Worm (Caenorhabditis elegans): ENCODE measurements around the gene cept-2.

The cept-2 gene

ce11 chrV:14350949-14351348 is 3.4 kb downstream of the cept-2 start (continued):
- TF ChIP-seq grh-1 (GFP tag; IDR thresholded peaks at IDR 0.05) (peak; percentile 56; the same call in 1 of the 2 replicates), fkh-10 (GFP tag; optimal IDR thresholded peaks at IDR 0.05) (peak; percentile 70), fkh-8 (tag; optimal IDR thresholded peaks at IDR 0.05) (peak; percentile 89), swsn-7 (tag; optimal IDR thresholded peaks at IDR 0.05) (peak; percentile 79), nhr-71 (tag; optimal IDR thresholded peaks at IDR 0.05) (peak; percentile 82), nhr-19 (GFP tag; conservative IDR thresholded peaks at IDR 0.05) (peak; percentile 66), irx-1 (tag; optimal IDR thresholded peaks at IDR 0.05) (peak; percentile 35), zag-1 (tag; optimal IDR thresholded peaks at IDR 0.05) (no peak), hpl-2 (GFP tag; optimal IDR thresholded peaks at IDR 0.05) (peak; percentile 38), mab-9 (GFP tag; IDR thresholded peaks at IDR 0.05) (no peak), unc-86 (tag; optimal IDR thresholded peaks at IDR 0.05) (peak; percentile 73), aly-2 (tag; optimal IDR thresholded peaks at IDR 0.05) (no peak), C34B4.2 (tag; optimal IDR thresholded peaks at IDR 0.05) (no peak)

DNA sequence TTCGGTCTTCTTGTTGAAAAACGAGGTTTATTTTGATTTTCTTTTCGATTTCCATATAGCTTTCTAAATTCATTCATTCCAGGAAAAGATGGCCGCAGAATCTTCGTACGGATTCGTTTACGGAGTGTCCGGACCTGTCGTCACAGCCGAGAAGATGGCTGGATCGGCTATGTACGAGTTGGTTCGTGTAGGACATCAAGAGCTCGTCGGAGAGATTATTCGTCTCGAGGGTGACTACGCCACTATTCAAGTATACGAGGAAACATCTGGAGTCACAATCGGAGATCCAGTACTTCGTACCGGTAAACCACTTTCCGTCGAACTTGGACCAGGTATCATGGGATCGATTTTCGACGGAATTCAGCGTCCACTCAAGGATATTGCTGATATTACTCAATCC is 4.1 kb downstream of the cept-2 start, which contains the start of gene vha-13:
vha-13 (plus strand) TSS at position 81 of the 400 bp plus-strand sequence.
- TF ChIP-seq nhr-12 (tag; optimal IDR thresholded peaks at IDR 0.05) (no peak), ces-1 (GFP tag; optimal IDR thresholded peaks at IDR 0.05) (no peak), isw-1 (GFP tag; IDR thresholded peaks at IDR 0.05) (no peak), nhr-11 (tag; optimal IDR thresholded peaks at IDR 0.05) (no peak), snpc-4 (tag; optimal IDR thresholded peaks at IDR 0.05) (no peak), pqm-1 (tag; optimal IDR thresholded peaks at IDR 0.05) (no peak), egl-27 (tag; optimal IDR thresholded peaks at IDR 0.05) (no peak), hlh-4 (tag; optimal IDR thresholded peaks at IDR 0.05) (no peak), nhr-85 (tag) (peak; percentile 42), efl-1 (optimal IDR thresholded peaks at IDR 0.05) (no peak), efl-1 (GFP tag; optimal IDR thresholded peaks at IDR 0.05 in 1 of 2) (peak in 1 of 2 experiments; percentile 65), lin-14 (GFP tag; optimal IDR thresholded peaks at IDR 0.05) (no peak), nhr-76 (tag; optimal IDR thresholded peaks at IDR 0.05) (no peak), alr-1 (tag; optimal IDR thresholded peaks at IDR 0.05; ENCODE audit: borderline replicate concordance) (no peak), lin-15B (tag; optimal IDR thresholded peaks at IDR 0.05) (no peak), tbx-2 (tag; optimal IDR thresholded peaks at IDR 0.05) (no peak)

DNA sequence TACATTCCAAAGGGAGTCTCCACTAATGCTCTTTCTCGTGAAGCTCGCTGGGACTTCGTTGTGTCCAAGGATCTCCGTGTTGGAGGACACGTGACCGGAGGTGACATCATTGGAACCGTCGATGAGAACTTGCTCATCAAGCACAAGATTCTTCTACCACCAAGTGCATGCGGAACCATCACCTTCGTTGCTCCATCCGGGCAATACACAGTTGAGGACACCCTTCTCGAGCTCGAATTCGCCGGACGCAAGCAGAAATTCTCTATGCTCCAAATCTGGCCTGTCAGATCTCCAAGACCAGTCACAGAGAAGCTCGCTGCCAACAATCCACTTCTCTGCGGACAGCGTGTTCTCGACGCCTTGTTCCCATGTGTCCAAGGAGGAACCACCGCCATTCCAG is 4.5 kb downstream of the cept-2 start:
- TF ChIP-seq mep-1 (tag; optimal IDR thresholded peaks at IDR 0.05) (no peak), nhr-90 (tag; optimal IDR thresholded peaks at IDR 0.05; ENCODE audit: poor library complexity) (no peak)

ce11 chrV:14354258-14354877 is 6.8 kb downstream of the cept-2 start, which contains the start of gene Y49A3A.3:
Gene Y49A3A.3, plus strand, starts transcription at chrV:14354410.
- TF ChIP-seq nhr-71 (tag; optimal IDR thresholded peaks at IDR 0.05), result peak; percentile 60
- TF ChIP-seq ama-1 (optimal IDR thresholded peaks at IDR 0.05), result peak; percentile 7
- TF ChIP-seq nhr-47 (tag; optimal IDR thresholded peaks at IDR 0.05), result peak; percentile 20
- no peak for TF ChIP-seq isw-1 (GFP tag; IDR thresholded peaks at IDR 0.05)
- peak; percentile 98 for TF ChIP-seq aly-2 (tag; optimal IDR thresholded peaks at IDR 0.05)
- TF ChIP-seq lin-15B (tag; optimal IDR thresholded peaks at IDR 0.05), result no peak
- TF ChIP-seq rnt-1 (tag; optimal IDR thresholded peaks at IDR 0.05), result peak; percentile 11
- peak; percentile 15 for TF ChIP-seq nhr-20 (tag; optimal IDR thresholded peaks at IDR 0.05)
- TF ChIP-seq jun-1 (tag; optimal IDR thresholded peaks at IDR 0.05), result no peak
- peak; percentile 9 to 32 for TF ChIP-seq efl-1 (optimal IDR thresholded peaks at IDR 0.05)
- peak in 1 of 2 experiments; percentile 95 for TF ChIP-seq efl-1 (GFP tag; optimal IDR thresholded peaks at IDR 0.05 in 1 of 2)
- TF ChIP-seq nhr-90 (tag; optimal IDR thresholded peaks at IDR 0.05; ENCODE audit: poor library complexity), result peak; percentile 67
- no peak for TF ChIP-seq unc-30 (tag; optimal IDR thresholded peaks at IDR 0.05)
- peak in 1 of 2 experiments; percentile 34 for TF ChIP-seq lin-35 (GFP tag; optimal IDR thresholded peaks at IDR 0.05)
- peak; percentile 10 for TF ChIP-seq snu-23 (GFP tag; optimal IDR thresholded peaks at IDR 0.05)
- TF ChIP-seq ztf-4 (tag; optimal IDR thresholded peaks at IDR 0.05), result peak; percentile 29
- TF ChIP-seq elt-2 (tag; optimal IDR thresholded peaks at IDR 0.05), result peak; percentile 15
